Fruit fly (Drosophila melanogaster) whole organism, embryonic: Measurements from ENCODE around the gene stol.
A peak's percentile ranks its signal among the peaks of the same experiment; 100 is the strongest.

Experiments
- Adf1 ChIP-seq: fragments of 200-800 bp; sonication (Bioruptor generic); IDR thresholded peaks from 2 replicates; pipeline ENCODE4 v1.3.6; 2022; ENCODE audit warnings: missing biosample characterization, missing genetic modification characterization
- Aef1 ChIP-seq: fragments of 200-800 bp; sonication (Bioruptor generic); IDR thresholded peaks from 3 replicates; pipeline ENCODE4 v1.3.6; 2022; ENCODE audit warnings: missing biosample characterization, missing genetic modification characterization
- Atf-2 ChIP-seq: fragments of 200-800 bp; sonication (Bioruptor generic); optimal IDR thresholded peaks from 2 replicates; lab custom pipeline; 2016; ENCODE audit warnings: missing biosample characterization, missing genetic modification characterization
- Atf3 ChIP-seq: fragments of 200-800 bp; sonication (Bioruptor generic); optimal IDR thresholded peaks from 3 replicates; lab custom pipeline; 2016; ENCODE audit warnings: missing biosample characterization, missing genetic modification characterization
- BEAF-32 ChIP-seq: fragments of 200-800 bp; sonication (Bioruptor generic); optimal IDR thresholded peaks from 3 replicates; lab custom pipeline; 2017; ENCODE audit warnings: missing biosample characterization, missing genetic modification characterization, mild to moderate bottlenecking, moderate library complexity, missing genetic modification reagents
- CG13287 ChIP-seq: fragments of 200-800 bp; sonication (Bioruptor generic); IDR thresholded peaks from 2 replicates; pipeline ENCODE4 v1.3.6; 2022; ENCODE audit warnings: missing biosample characterization, missing genetic modification characterization; ENCODE audit not compliant: partially characterized antibody
- CG15514 ChIP-seq: fragments of 200-800 bp; sonication (Bioruptor generic); optimal IDR thresholded peaks from 3 replicates; lab custom pipeline; 2017; ENCODE audit warnings: missing biosample characterization, missing genetic modification characterization, mild to moderate bottlenecking, moderate library complexity, missing genetic modification reagents
- CG17359 ChIP-seq: fragments of 200-800 bp; sonication (Bioruptor generic); optimal IDR thresholded peaks from 3 replicates; lab custom pipeline; 2018; ENCODE audit warnings: missing biosample characterization, mild to moderate bottlenecking, missing genetic modification characterization, moderate library complexity
- CG1832 ChIP-seq: fragments of 200-800 bp; sonication (Bioruptor generic); optimal IDR thresholded peaks from 2 replicates; lab custom pipeline; 2017; ENCODE audit warnings: missing biosample characterization, mild to moderate bottlenecking, missing genetic modification characterization, inconsistent platforms
- CG2120 ChIP-seq: fragments of 200-800 bp; sonication (Bioruptor generic); optimal IDR thresholded peaks from 3 replicates; lab custom pipeline; 2016; ENCODE audit warnings: missing biosample characterization, missing genetic modification characterization
- CG31224 ChIP-seq: fragments of 200-800 bp; sonication (Bioruptor generic); IDR thresholded peaks from 2 replicates; pipeline ENCODE4 v1.3.6; 2022; ENCODE audit warnings: missing biosample characterization, missing genetic modification characterization
- CG31365 ChIP-seq: fragments of 200-800 bp; sonication (Bioruptor generic); optimal IDR thresholded peaks from 2 replicates; lab custom pipeline; 2018; ENCODE audit warnings: missing biosample characterization, mild to moderate bottlenecking, missing genetic modification characterization
- CG3163 ChIP-seq: fragments of 200-800 bp; sonication (Bioruptor generic); optimal IDR thresholded peaks from 3 replicates; lab custom pipeline; 2016; ENCODE audit warnings: missing biosample characterization, missing genetic modification characterization
- CG32767 ChIP-seq: fragments of 200-800 bp; sonication (Bioruptor generic); IDR thresholded peaks from 2 replicates; pipeline ENCODE4 v1.3.6; 2022; ENCODE audit warnings: missing biosample characterization, missing genetic modification characterization
- CG34224 ChIP-seq: fragments of 200-800 bp; sonication (Bioruptor generic); IDR thresholded peaks from 3 replicates; pipeline ENCODE4 v1.3.6; 2022; ENCODE audit warnings: missing biosample characterization, missing genetic modification characterization; ENCODE audit not compliant: partially characterized antibody
- CG34422 ChIP-seq: fragments of 200-800 bp; sonication (Bioruptor generic); IDR thresholded peaks from 3 replicates; pipeline ENCODE4 v1.3.6; 2022; ENCODE audit warnings: missing biosample characterization, missing genetic modification characterization
- CG3847 ChIP-seq: fragments of 200-800 bp; sonication (Bioruptor generic); IDR thresholded peaks from 2 replicates; pipeline ENCODE4 v1.3.6; 2022; ENCODE audit warnings: missing biosample characterization, missing genetic modification characterization
- CG4617 ChIP-seq: fragments of 200-800 bp; sonication (Bioruptor generic); optimal IDR thresholded peaks from 3 replicates; lab custom pipeline; 2016; ENCODE audit warnings: missing biosample characterization, missing genetic modification characterization, borderline replicate concordance
- CG6791 ChIP-seq: fragments of 200-800 bp; sonication (Bioruptor generic); IDR thresholded peaks from 3 replicates; pipeline ENCODE4 v1.3.6; 2022; ENCODE audit warnings: missing biosample characterization, missing genetic modification characterization; ENCODE audit not compliant: partially characterized antibody
- CG9609 ChIP-seq: fragments of 200-800 bp; sonication (Bioruptor generic); optimal IDR thresholded peaks from 3 replicates; lab custom pipeline; 2016; ENCODE audit warnings: missing biosample characterization, missing genetic modification characterization
- CoRest ChIP-seq: fragments of 200-800 bp; sonication (Bioruptor generic); optimal IDR thresholded peaks from 3 replicates; lab custom pipeline; 2018; ENCODE audit warnings: missing biosample characterization, mild to moderate bottlenecking, missing genetic modification characterization, moderate library complexity
- Dip2 ChIP-seq: fragments of 200-800 bp; sonication (Bioruptor generic); IDR thresholded peaks from 2 replicates; pipeline ENCODE4 v1.3.6; 2022; ENCODE audit warnings: missing biosample characterization, missing genetic modification characterization
- Dp ChIP-seq: fragments of 200-800 bp; sonication (Bioruptor generic); optimal IDR thresholded peaks from 2 replicates; lab custom pipeline; 2018; ENCODE audit warnings: missing biosample characterization, mild to moderate bottlenecking, missing genetic modification characterization, moderate library complexity
- E2f1 ChIP-seq: fragments of 200-800 bp; sonication (Bioruptor generic); IDR thresholded peaks from 2 replicates; pipeline ENCODE4 v1.3.6; 2022; ENCODE audit warnings: missing biosample characterization, missing genetic modification characterization
- Elba2 ChIP-seq: fragments of 200-800 bp; sonication (Bioruptor generic); optimal IDR thresholded peaks from 3 replicates; lab custom pipeline; 2016; ENCODE audit warnings: missing biosample characterization, missing genetic modification characterization
- HLHmδ ChIP-seq: fragments of 200-800 bp; sonication (Bioruptor generic); optimal IDR thresholded peaks from 2 replicates; lab custom pipeline; 2018; ENCODE audit warnings: missing biosample characterization, mild to moderate bottlenecking, missing genetic modification characterization, moderate library complexity
- HmgZ ChIP-seq: fragments of 200-800 bp; sonication (Bioruptor generic); optimal IDR thresholded peaks from 2 replicates; lab custom pipeline; 2018; ENCODE audit warnings: missing biosample characterization, mild to moderate bottlenecking, missing genetic modification characterization
- Med ChIP-seq: fragments of 200-800 bp; sonication (Bioruptor generic); peaks from one replicate; lab custom pipeline; 2016; ENCODE audit warnings: missing biosample characterization, missing genetic modification characterization, mild to moderate bottlenecking, inconsistent platforms, moderate library complexity
- Myb ChIP-seq: fragments of 200-800 bp; sonication (Bioruptor generic); optimal IDR thresholded peaks from 2 replicates; lab custom pipeline; 2016; ENCODE audit warnings: missing biosample characterization, missing genetic modification characterization
- NK7.1 ChIP-seq: fragments of 200-800 bp; sonication (Bioruptor generic); optimal IDR thresholded peaks from 3 replicates; lab custom pipeline; 2016; ENCODE audit warnings: missing biosample characterization, missing genetic modification characterization
- Sin3A ChIP-seq: fragments of >200 bp; optimal IDR thresholded peaks from 2 replicates; lab custom pipeline; 2018
- Sox100B ChIP-seq: fragments of 200-800 bp; sonication (Bioruptor generic); optimal IDR thresholded peaks from 3 replicates; lab custom pipeline; 2018; ENCODE audit warnings: missing biosample characterization, mild to moderate bottlenecking, missing genetic modification characterization
- Trl ChIP-seq, 3 experiments: fragments of >200 bp in 2 of 3; fragments of 200-800 bp in 1 of 3; sonication (Bioruptor generic) in 1 of 3; optimal IDR thresholded peaks; 2 replicates in 1 of 3; 3 replicates in 2 of 3; lab custom pipeline; 2016 to 2017; ENCODE audit warnings: missing biosample characterization in 1 of 3, missing genetic modification characterization in 1 of 3
- amos ChIP-seq: fragments of 200-800 bp; sonication (Bioruptor generic); IDR thresholded peaks from 2 replicates; pipeline ENCODE4 v1.3.6; 2022; ENCODE audit warnings: missing biosample characterization, missing genetic modification characterization; ENCODE audit not compliant: partially characterized antibody
- cg ChIP-seq: fragments of 200-800 bp; sonication (Bioruptor generic); optimal IDR thresholded peaks from 3 replicates; lab custom pipeline; 2019; ENCODE audit warnings: missing biosample characterization, mild to moderate bottlenecking, missing genetic modification characterization, moderate library complexity
- chm ChIP-seq: fragments of 200-800 bp; sonication (Bioruptor generic); IDR thresholded peaks from 2 replicates; pipeline ENCODE4 v1.3.6; 2022; ENCODE audit warnings: missing biosample characterization, missing genetic modification characterization
- crp ChIP-seq, 2 experiments: fragments of 200-800 bp; sonication (Bioruptor generic); optimal IDR thresholded peaks; 2 replicates in 1 of 2; 3 replicates in 1 of 2; lab custom pipeline; 2017; ENCODE audit warnings: missing biosample characterization in 2 of 2, missing genetic modification characterization in 2 of 2, mild to moderate bottlenecking in 1 of 2, moderate library complexity in 1 of 2
- ewg ChIP-seq: fragments of 200-800 bp; sonication (Bioruptor generic); optimal IDR thresholded peaks from 3 replicates; lab custom pipeline; 2017; ENCODE audit warnings: mild to moderate bottlenecking, missing biosample characterization, missing genetic modification reagents, missing genetic modification characterization
- gfzf ChIP-seq: fragments of 200-800 bp; sonication (Bioruptor generic); optimal IDR thresholded peaks from 2 replicates; lab custom pipeline; 2016; ENCODE audit warnings: missing biosample characterization, mild to moderate bottlenecking, missing genetic modification characterization, moderate library complexity
- jing ChIP-seq: fragments of 200-800 bp; sonication (Bioruptor generic); optimal IDR thresholded peaks from 2 replicates; lab custom pipeline; 2018; ENCODE audit warnings: missing biosample characterization, mild to moderate bottlenecking, missing genetic modification characterization
- kah ChIP-seq: fragments of 200-800 bp; sonication (Bioruptor generic); optimal IDR thresholded peaks from 2 replicates; lab custom pipeline; 2018; ENCODE audit warnings: missing biosample characterization, mild to moderate bottlenecking, missing genetic modification characterization
- oc ChIP-seq: fragments of 200-800 bp; sonication (Bioruptor generic); optimal IDR thresholded peaks from 2 replicates; lab custom pipeline; 2018; ENCODE audit warnings: missing biosample characterization, mild to moderate bottlenecking, missing genetic modification characterization, moderate library complexity
- rib ChIP-seq: fragments of 200-800 bp; sonication (Bioruptor generic); IDR thresholded peaks from 2 replicates; pipeline ENCODE4 v1.3.6; 2022; ENCODE audit warnings: missing biosample characterization, missing genetic modification characterization
- sens ChIP-seq: fragments of 200-800 bp; sonication (Bioruptor generic); peaks from one replicate; lab custom pipeline; 2016; ENCODE audit warnings: missing biosample characterization, missing genetic modification characterization
- sqz ChIP-seq: fragments of 200-800 bp; sonication (Bioruptor generic); optimal IDR thresholded peaks from 3 replicates; lab custom pipeline; 2018; ENCODE audit warnings: missing biosample characterization, mild to moderate bottlenecking, missing genetic modification characterization
- toy ChIP-seq: fragments of 200-800 bp; sonication (Bioruptor generic); IDR thresholded peaks from 2 replicates; pipeline ENCODE4 v1.3.6; 2022; ENCODE audit warnings: missing biosample characterization, missing genetic modification characterization
- twi ChIP-seq: fragments of 200-800 bp; optimal IDR thresholded peaks from 2 replicates; lab custom pipeline; 2019; ENCODE audit warnings: missing biosample characterization, mild to moderate bottlenecking, missing genetic modification characterization, moderate library complexity
- unpg ChIP-seq: fragments of 200-800 bp; sonication (Bioruptor generic); optimal IDR thresholded peaks from 3 replicates; lab custom pipeline; 2018; ENCODE audit warnings: missing biosample characterization, mild to moderate bottlenecking, missing genetic modification characterization, moderate library complexity

Gene stol

dm6 chr2L:15748261-15748553, 30.1 kb upstream of the stol start (continued):
- TF ChIP-seq NK7.1 (GFP tag; lab: Kevin White, UChicago) (no peak), CG9609 (GFP tag; lab: Kevin White, UChicago) (no peak), Atf-2 (GFP tag; lab: Kevin White, UChicago) (no peak), Dip2 (GFP tag; lab: Robert Waterston, UW) (no peak), CG6791 (GFP tag; lab: Robert Waterston, UW) (no peak), HLHmδ (GFP tag; lab: Kevin White, UChicago) (no peak), sens (GFP tag; lab: Kevin White, UChicago) (peak; percentile 76), CG31365 (tag; lab: Kevin White, UChicago) (no peak), BEAF-32 (peak; percentile 32), Sox100B (GFP tag; lab: Kevin White, UChicago) (no peak), Atf3 (GFP tag; lab: Kevin White, UChicago) (no peak), CG2120 (GFP tag; lab: Kevin White, UChicago) (no peak), CoRest (tag; lab: Kevin White, UChicago) (no peak), twi (tag; lab: Kevin White, UChicago) (no peak), CG3847 (no peak), CG17359 (tag; lab: Kevin White, UChicago) (no peak), Dp (GFP tag; lab: Kevin White, UChicago) (peak; percentile 56), CG32767 (no peak), jing (GFP tag; lab: Kevin White, UChicago) (no peak), unpg (no peak)

- TF ChIP-seq Dp (GFP tag; lab: Kevin White, UChicago): peak; percentile 91
- 0 out of 2 replicates have a peak, but pooled peaks have one; percentile 8 for TF ChIP-seq toy (GFP tag; lab: Robert Waterston, UW)
- TF ChIP-seq kah (GFP tag; lab: Kevin White, UChicago): peak; percentile 63
- TF ChIP-seq chm (GFP tag; lab: Robert Waterston, UW): 0 out of 2 replicates have a peak, but pooled peaks have one; percentile 41
- 0 out of 2 replicates have a peak, but pooled peaks have one; percentile 21 for TF ChIP-seq amos (GFP tag; lab: Robert Waterston, UW)
- peak; percentile 55 for TF ChIP-seq gfzf (GFP tag; lab: Kevin White, UChicago)
- peak; percentile 51; the same call in 1 of the 2 replicates for TF ChIP-seq rib (GFP tag; lab: Robert Waterston, UW)
- TF ChIP-seq oc (tag; lab: Kevin White, UChicago): no peak
- peak in 1 of 2 experiments; percentile 62 for TF ChIP-seq crp (GFP tag; optimal IDR thresholded peaks at IDR 0.05; lab: Kevin White, UChicago)
- peak; percentile 22 for TF ChIP-seq CG1832 (GFP tag; lab: Kevin White, UChicago)
- TF ChIP-seq ewg (GFP tag; lab: Kevin White, UChicago): peak; percentile 34
- peak; percentile 82 for TF ChIP-seq Sin3A (lab: Kevin White, UChicago)
- TF ChIP-seq Myb: peak; percentile 71
- TF ChIP-seq Elba2 (GFP tag; lab: Kevin White, UChicago): peak; percentile 30
- peak; percentile 79 to 83 for TF ChIP-seq Trl (optimal IDR thresholded peaks at IDR 0.05; lab: Kevin White, UChicago)
- no peak for TF ChIP-seq Trl (GFP tag; optimal IDR thresholded peaks at IDR 0.05; lab: Kevin White, UChicago)
- TF ChIP-seq cg (GFP tag; lab: Kevin White, UChicago): peak; percentile 64
- peak; percentile 93 for TF ChIP-seq Adf1 (GFP tag; lab: Robert Waterston, UW)
- TF ChIP-seq sqz (GFP tag; lab: Kevin White, UChicago): peak; percentile 95
- TF ChIP-seq Aef1 (GFP tag; lab: Robert Waterston, UW): no peak
- TF ChIP-seq CG31224 (GFP tag; lab: Robert Waterston, UW): no peak
- TF ChIP-seq E2f1 (GFP tag; lab: Robert Waterston, UW): peak; percentile 92
- peak; percentile 61 for TF ChIP-seq Med
- peak; percentile 28 for TF ChIP-seq CG15514 (GFP tag; lab: Kevin White, UChicago)
- peak; percentile 88 for TF ChIP-seq CG3163 (GFP tag; lab: Kevin White, UChicago)
- TF ChIP-seq HmgZ (tag; lab: Kevin White, UChicago): peak; percentile 2
- TF ChIP-seq CG34422 (GFP tag; lab: Robert Waterston, UW): peak; percentile 93; the same call in 1 of the 3 replicates
- TF ChIP-seq CG13287: peak; percentile 43
- no peak for TF ChIP-seq CG4617 (GFP tag; lab: Kevin White, UChicago)
- TF ChIP-seq CG34224: 0 out of 3 replicates have a peak, but pooled peaks have one; percentile 7
Observed at dm6 chr2L:15747394-15748260, 29.6 kb upstream of the stol start, which contains the start of gene CycE. Gene CycE (minus strand): TSS chr2L:15748150.
